Fruit fly (Drosophila melanogaster): ENCODE results near the gene eRF3.

The eRF3 gene

dm6 chr2L:12485897-12486615 is 51.8 kb downstream of the eRF3 start:
- no peak for TF ChIP-seq noc (tag; optimal IDR thresholded peaks at IDR 0.05)

- TF ChIP-seq noc (tag; optimal IDR thresholded peaks at IDR 0.05): no peak
Measured at dm6 chr2L:12487311-12487710, 53.1 kb downstream of the eRF3 start.

dm6 chr2L:12487823-12488222 is 53.6 kb downstream of the eRF3 start:
- no peak for TF ChIP-seq noc (tag; optimal IDR thresholded peaks at IDR 0.05)

dm6 chr2L:12489470-12489869 is 55.2 kb downstream of the eRF3 start:
- TF ChIP-seq noc (tag; optimal IDR thresholded peaks at IDR 0.05): no peak

All from whole organism, larva.